Worm (Caenorhabditis elegans) whole organism, L4 larva: Measurements from ENCODE around the gene Y9C9A.13.
A peak's percentile ranks its signal among the peaks of the same experiment; 100 is the strongest.
"Not testable (repeated sequence)": the region's sequence is repeated elsewhere in the genome, so short reads cannot be mapped to it uniquely, and the experiment has no call there.

ENCODE experiments used
- D1046.2 ChIP-seq: fragments of 200-800 bp; sonication (Bioruptor generic); IDR thresholded peaks from 2 replicates; pipeline ENCODE4 v1.3.6; 2022; ENCODE audit warnings: missing genetic modification characterization, missing compliant biosample characterization
- F26F4.8 ChIP-seq: fragments of 200-800 bp; sonication (Bioruptor generic); conservative IDR thresholded peaks from 2 replicates; pipeline ENCODE4 v1.3.6; 2022; ENCODE audit warnings: missing genetic modification characterization, missing compliant biosample characterization
- T20F7.1 ChIP-seq: fragments of 200-800 bp; sonication (Bioruptor generic); optimal IDR thresholded peaks from 2 replicates; lab custom pipeline; 2018; ENCODE audit warnings: mild to moderate bottlenecking, missing genetic modification characterization, missing compliant biosample characterization
- T26A8.4 ChIP-seq: fragments of 200-800 bp; sonication (Bioruptor generic); IDR thresholded peaks from 2 replicates; pipeline ENCODE4 v1.3.6; 2022; ENCODE audit warnings: missing genetic modification characterization, missing compliant biosample characterization
- ama-1 ChIP-seq: fragments of 150-350 bp; optimal IDR thresholded peaks from 2 replicates; lab custom pipeline; 2014; ENCODE audit warnings: inconsistent platforms, mixed read lengths
- arid-1 ChIP-seq: fragments of 200-800 bp; sonication (Bioruptor generic); conservative IDR thresholded peaks from 2 replicates; pipeline ENCODE4 v1.3.6; 2022; ENCODE audit warnings: missing genetic modification reagents, missing genetic modification characterization, missing compliant biosample characterization
- ceh-62 ChIP-seq: sonication (generic microtip); optimal IDR thresholded peaks from 2 replicates; lab custom pipeline; 2017; ENCODE audit warnings: missing biosample characterization, missing genetic modification characterization
- daf-16 ChIP-seq, 3 experiments: sonication (generic microtip); optimal IDR thresholded peaks; 2 replicates each; lab custom pipeline; 2016 to 2017; ENCODE audit warnings: missing genetic modification characterization in 3 of 3, missing genetic modification reagents in 3 of 3, mild to moderate bottlenecking in 2 of 3, missing compliant biosample characterization in 2 of 3, missing biosample characterization in 1 of 3, moderate library complexity in 1 of 3
- fkh-10 ChIP-seq: fragments of 150-350 bp; optimal IDR thresholded peaks from 2 replicates; lab custom pipeline; 2014; ENCODE audit warnings: missing biosample characterization, missing genetic modification reagents, missing genetic modification characterization
- hlh-11 ChIP-seq: fragments of 200-800 bp; sonication (Bioruptor generic); optimal IDR thresholded peaks from 2 replicates; lab custom pipeline; 2018; ENCODE audit warnings: mild to moderate bottlenecking, missing genetic modification characterization, missing compliant biosample characterization
- lim-7 ChIP-seq: fragments of 200-800 bp; sonication (Bioruptor generic); IDR thresholded peaks from 2 replicates; pipeline ENCODE4 v1.3.6; 2022; ENCODE audit warnings: missing genetic modification characterization, missing compliant biosample characterization
- lin-13 ChIP-seq: fragments of 150-350 bp; optimal IDR thresholded peaks from 2 replicates; lab custom pipeline; 2014; ENCODE audit warnings: missing biosample characterization, missing genetic modification reagents, missing genetic modification characterization
- mep-1 ChIP-seq: fragments of 150-350 bp; sonication (generic microtip); optimal IDR thresholded peaks from 3 replicates; lab custom pipeline; 2014; ENCODE audit warnings: missing biosample characterization, missing genetic modification characterization
- mxl-2 ChIP-seq: fragments of 200-800 bp; sonication (Bioruptor generic); conservative IDR thresholded peaks from 2 replicates; pipeline ENCODE4 v1.3.6; 2022; ENCODE audit warnings: missing genetic modification reagents, missing genetic modification characterization, missing compliant biosample characterization
- nhr-25 ChIP-seq: sonication (generic microtip); optimal IDR thresholded peaks from 2 replicates; lab custom pipeline; 2017; ENCODE audit warnings: missing genetic modification characterization, mild to moderate bottlenecking, missing compliant biosample characterization, antibody characterized with exemption, moderate library complexity, borderline replicate concordance; ENCODE audit not compliant: insufficient read depth
- nhr-6 ChIP-seq: fragments of 150-350 bp; optimal IDR thresholded peaks from 2 replicates; lab custom pipeline; 2014; ENCODE audit warnings: missing biosample characterization, missing genetic modification characterization
- pha-4 ChIP-seq, 2 experiments: fragments of 150-350 bp in 1 of 2; fragments of 200-800 bp in 1 of 2; sonication (Bioruptor generic) in 1 of 2; IDR thresholded peaks in 1 of 2; optimal IDR thresholded peaks in 1 of 2; 2 replicates each; pipeline versions ENCODE4 v1.3.6 to Lab custom; 2014 to 2022; ENCODE audit warnings: missing genetic modification characterization in 2 of 2, missing genetic modification reagents in 2 of 2, missing biosample characterization in 1 of 2, missing compliant biosample characterization in 1 of 2
- set-16 ChIP-seq: fragments of 200-800 bp; sonication (Bioruptor generic); IDR thresholded peaks from 2 replicates; pipeline ENCODE4 v1.3.6; 2022; ENCODE audit warnings: missing genetic modification reagents, missing genetic modification characterization, missing compliant biosample characterization
- skn-1 ChIP-seq: fragments of 150-350 bp; optimal IDR thresholded peaks from 2 replicates; lab custom pipeline; 2014; ENCODE audit warnings: missing biosample characterization, missing genetic modification characterization
- snpc-1.2 ChIP-seq: fragments of 200-800 bp; sonication (Bioruptor generic); IDR thresholded peaks from 2 replicates; pipeline ENCODE4 v1.3.6; 2022; ENCODE audit warnings: missing genetic modification reagents, missing genetic modification characterization, missing compliant biosample characterization
- tra-1 ChIP-seq: fragments of 200-800 bp; sonication (Bioruptor generic); IDR thresholded peaks from 2 replicates; pipeline ENCODE4 v1.3.6; 2022; ENCODE audit warnings: missing genetic modification reagents, missing genetic modification characterization, missing compliant biosample characterization
- unc-62 ChIP-seq, 3 experiments: fragments of 150-350 bp in 1 of 3; sonication (generic microtip); optimal IDR thresholded peaks in 2 of 3; peaks in 1 of 3; 1 replicate in 1 of 3; 2 replicates in 2 of 3; lab custom pipeline; 2014 to 2017; ENCODE audit warnings: missing biosample characterization in 3 of 3, missing genetic modification characterization in 3 of 3, missing genetic modification reagents in 3 of 3, missing genotype in 1 of 3
- zfp-3 ChIP-seq: fragments of 200-800 bp; sonication (Bioruptor generic); conservative IDR thresholded peaks from 2 replicates; pipeline ENCODE4 v1.3.6; 2022; ENCODE audit warnings: missing genetic modification reagents, missing genetic modification characterization, missing compliant biosample characterization

Y9C9A.13 gene

DNA sequence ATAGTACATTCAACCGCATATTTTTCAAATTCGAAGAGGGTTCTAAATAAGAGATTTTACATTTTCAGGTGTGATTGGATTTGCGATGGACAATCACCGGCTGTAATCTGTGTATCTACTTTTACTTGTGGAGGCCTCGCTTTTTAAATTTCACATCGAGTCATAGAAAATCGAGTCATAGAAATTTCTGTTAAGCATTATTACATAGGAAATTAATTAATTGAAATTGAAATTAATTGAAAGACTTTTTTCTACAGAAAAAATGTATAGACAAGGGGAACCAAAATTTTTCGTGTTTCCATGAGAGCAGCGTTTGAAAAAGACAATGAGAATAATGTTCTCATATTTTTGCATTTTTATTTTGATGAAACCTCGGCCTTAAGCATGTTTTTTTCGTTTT is 14.4 kb upstream of the Y9C9A.13 start, which contains the start of gene clec-176 (continued):
- TF ChIP-seq tra-1 (GFP tag; lab: Robert Waterston, UW) (no peak), nhr-6 (no peak)
- TF ChIP-seq, all 104 proteins: peak for 0

DNA sequence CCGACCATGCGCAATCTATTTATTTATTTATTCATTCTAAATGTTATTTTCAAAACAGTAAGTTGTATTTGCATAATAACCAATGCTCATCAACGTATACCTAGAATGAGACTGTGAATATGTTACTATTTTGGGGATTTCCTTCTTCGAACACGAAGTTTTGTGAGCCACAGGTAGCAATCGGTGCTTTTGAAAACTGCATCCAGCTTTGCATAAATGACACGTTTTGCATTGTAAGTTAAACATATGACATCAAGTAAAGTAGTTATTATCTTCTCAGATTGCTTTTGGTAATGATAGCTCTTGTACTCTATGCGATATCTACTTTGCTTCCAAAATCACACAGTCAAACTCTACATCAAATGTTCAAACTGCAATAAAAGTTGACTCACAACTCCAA is 13.2 kb upstream of the Y9C9A.13 start, which contains the start of gene E03H12.4:
E03H12.4 (plus strand) TSS at position 120 of the 400 bp plus-strand sequence.
- TF ChIP-seq ceh-62 (tag; lab: Kevin White, UChicago) (no peak), unc-62 (GFP tag; optimal IDR thresholded peaks at IDR 0.05 in 1 of 2; lab: Kevin White, UChicago) (peak in 1 of 2 experiments; percentile 96), unc-62 (tag; optimal IDR thresholded peaks at IDR 0.05; lab: Kevin White, UChicago) (no peak)
- TF ChIP-seq, all 104 proteins: peak for 1

DNA sequence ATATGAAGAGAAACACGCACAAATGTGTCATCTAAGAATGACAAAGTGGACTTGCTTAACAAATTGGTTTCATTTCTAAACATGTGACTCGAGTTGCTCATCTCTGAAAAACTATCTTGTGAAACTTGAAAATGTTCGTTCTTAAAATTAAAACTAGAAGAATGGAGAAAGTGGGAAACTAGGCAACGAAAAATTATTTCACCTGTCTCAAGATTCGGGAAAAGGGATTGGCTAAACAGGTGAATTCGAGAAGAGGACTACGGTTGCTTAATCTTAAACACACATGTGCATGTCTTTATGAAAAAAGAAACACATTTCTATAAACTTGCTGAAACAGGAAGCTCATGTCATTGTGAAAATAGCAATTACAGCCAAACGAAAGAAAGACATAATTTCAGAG is 11.7 kb upstream of the Y9C9A.13 start, which contains the start of gene srz-24:
srz-24 (minus strand) TSS at position 101 of the 400 bp plus-strand sequence.
- TF ChIP-seq fkh-10 (GFP tag; lab: Kevin White, UChicago) (no peak), nhr-25 (no peak), lim-7 (GFP tag; lab: Robert Waterston, UW) (no peak), D1046.2 (GFP tag; lab: Robert Waterston, UW) (no peak), set-16 (GFP tag; lab: Robert Waterston, UW) (no peak), hlh-11 (tag; lab: Kevin White, UChicago) (no peak)

DNA sequence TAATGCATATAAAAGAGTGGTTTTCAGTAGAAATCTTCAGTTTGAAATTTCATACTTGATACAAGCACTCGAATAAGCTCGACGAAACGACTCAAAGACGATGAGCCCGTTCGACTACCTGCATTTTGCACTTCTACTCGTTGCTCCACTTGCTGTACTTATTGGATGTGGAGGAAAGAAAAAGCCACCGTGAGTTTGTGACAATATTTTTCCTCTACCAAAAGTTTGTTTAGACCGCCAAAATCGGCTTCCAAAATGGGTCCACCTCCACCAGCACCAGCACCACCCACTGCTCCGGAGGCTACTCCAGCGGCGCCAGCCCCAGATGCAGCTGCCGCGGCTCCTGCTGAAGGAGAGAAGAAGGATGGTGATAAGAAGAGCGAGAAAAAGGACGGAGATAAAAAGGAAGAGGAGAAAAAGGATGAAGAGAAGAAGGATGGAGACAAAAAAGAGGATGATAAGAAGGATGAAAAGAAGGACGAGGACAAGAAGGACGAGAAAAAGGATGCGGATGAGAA is 7.9 kb upstream of the Y9C9A.13 start, which contains the start of gene E03H12.5:
E03H12.5 (plus strand) TSS at position 51 of the 518 bp plus-strand sequence.
- TF ChIP-seq mxl-2, result 0 out of 2 replicates have a peak, but pooled peaks have one; percentile 8
- peak; percentile 91; the same call in 1 of the 2 replicates for TF ChIP-seq set-16 (GFP tag; lab: Robert Waterston, UW)
- TF ChIP-seq T20F7.1 (GFP tag; lab: Kevin White, UChicago), result no peak
- TF ChIP-seq, all 104 proteins: peak for 2

DNA sequence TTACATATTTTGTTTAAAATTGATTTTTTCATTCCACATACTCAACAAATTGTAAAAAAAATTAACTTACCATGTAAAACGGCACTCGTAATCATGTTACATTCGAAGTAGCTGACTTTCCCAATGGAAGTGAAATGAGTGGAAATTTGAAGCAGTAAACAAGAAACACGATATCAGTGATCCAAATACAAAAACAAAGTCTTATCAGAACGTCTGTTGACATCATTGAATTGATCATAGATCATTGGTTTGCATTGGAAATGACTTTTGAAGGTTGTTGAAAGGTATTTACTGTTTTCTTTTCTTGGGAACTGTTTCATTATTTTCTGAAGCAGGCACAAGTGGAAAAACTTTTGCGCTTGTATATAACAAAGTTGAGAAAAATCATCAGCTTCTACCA is 6.7 kb upstream of the Y9C9A.13 start, which contains the start of gene Y9C9A.16:
Y9C9A.16 (minus strand) TSS at position 131 of the 400 bp plus-strand sequence.
- no peak for TF ChIP-seq lin-13 (GFP tag; lab: Kevin White, UChicago)
- no peak for TF ChIP-seq daf-16 (GFP tag; optimal IDR thresholded peaks at IDR 0.05; lab: Kevin White, UChicago)
- TF ChIP-seq daf-16 (tag; optimal IDR thresholded peaks at IDR 0.05; lab: Kevin White, UChicago), result peak; percentile 100
- peak in 1 of 2 experiments; percentile 57 for TF ChIP-seq unc-62 (GFP tag; optimal IDR thresholded peaks at IDR 0.05 in 1 of 2; lab: Kevin White, UChicago)
- no peak for TF ChIP-seq unc-62 (tag; optimal IDR thresholded peaks at IDR 0.05; lab: Kevin White, UChicago)

DNA sequence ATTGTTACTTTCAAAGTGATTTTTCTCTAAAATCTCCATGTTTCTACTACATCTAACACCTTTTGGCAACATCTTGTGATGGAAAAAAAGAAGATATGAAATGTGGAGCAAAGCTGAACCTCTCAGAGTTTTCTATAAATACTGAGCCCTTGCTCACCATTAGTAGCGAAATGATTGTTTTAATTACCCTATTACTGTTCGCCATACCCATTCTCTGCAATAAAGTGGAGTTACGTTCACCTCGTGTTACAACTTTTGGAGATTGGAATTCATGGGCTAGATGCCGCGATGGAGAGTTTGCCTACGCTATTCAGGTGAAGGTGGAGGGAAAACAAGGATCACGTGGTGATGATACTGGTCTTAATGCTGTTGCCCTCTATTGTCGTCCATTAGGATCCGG is 5.5 kb downstream of the Y9C9A.13 start, which contains the start of gene txt-3:
txt-3 (plus strand) TSS at position 125 of the 400 bp plus-strand sequence.
- TF ChIP-seq ama-1 (no peak), unc-62 (GFP tag; optimal IDR thresholded peaks at IDR 0.05 in 1 of 2; lab: Kevin White, UChicago) (peak in 1 of 2 experiments; percentile 99), unc-62 (tag; optimal IDR thresholded peaks at IDR 0.05; lab: Kevin White, UChicago) (no peak)

DNA sequence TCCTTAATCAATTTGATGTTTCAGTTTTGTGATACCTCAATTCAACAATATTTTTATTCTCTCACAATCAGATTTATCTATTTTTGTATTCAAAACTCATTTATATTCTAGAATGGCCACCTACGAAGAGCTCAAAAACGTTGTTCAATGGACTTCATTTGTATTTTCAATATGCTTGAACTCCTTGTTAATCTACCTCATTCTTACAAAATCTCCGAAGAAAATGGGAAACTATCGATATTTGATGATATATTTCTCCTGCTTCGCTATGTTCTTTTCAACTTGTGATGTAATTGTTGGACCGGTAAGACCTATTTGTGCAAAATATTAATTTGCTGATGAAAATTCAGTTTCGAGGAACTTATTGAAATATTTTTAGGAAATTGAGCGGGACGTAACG is 8.7 kb downstream of the Y9C9A.13 start, which contains the start of gene str-164:
str-164 (plus strand) TSS at position 113 of the 400 bp plus-strand sequence.
- no peak for TF ChIP-seq mep-1
- peak in 1 of 2 experiments; percentile 53 for TF ChIP-seq unc-62 (GFP tag; optimal IDR thresholded peaks at IDR 0.05 in 1 of 2; lab: Kevin White, UChicago)
- TF ChIP-seq unc-62 (tag; optimal IDR thresholded peaks at IDR 0.05; lab: Kevin White, UChicago), result no peak

DNA sequence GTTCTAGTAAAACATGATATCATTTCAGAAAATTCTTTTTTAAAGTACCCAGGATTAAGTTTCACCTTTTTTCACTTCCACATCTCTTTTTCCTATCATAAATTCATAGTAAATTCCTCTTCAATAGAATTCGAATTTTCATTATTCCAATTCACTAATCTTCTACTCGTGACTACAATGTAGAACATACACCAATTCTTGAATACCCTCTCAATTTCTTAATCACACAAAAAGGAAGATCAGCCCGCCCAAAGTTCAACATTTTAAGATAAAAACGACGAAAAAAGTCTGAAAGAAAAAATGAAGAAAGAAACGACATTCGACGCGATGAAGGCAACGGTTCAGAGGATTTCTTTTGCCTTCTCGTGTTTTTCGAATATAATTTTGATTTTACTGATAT is 15.4 kb downstream of the Y9C9A.13 start, which contains the start of gene str-163:
str-163 (plus strand) TSS at position 301 of the 400 bp plus-strand sequence.
- TF ChIP-seq skn-1 (tag; lab: Kevin White, UChicago) (no peak), T26A8.4 (GFP tag; lab: Robert Waterston, UW) (no peak)

DNA sequence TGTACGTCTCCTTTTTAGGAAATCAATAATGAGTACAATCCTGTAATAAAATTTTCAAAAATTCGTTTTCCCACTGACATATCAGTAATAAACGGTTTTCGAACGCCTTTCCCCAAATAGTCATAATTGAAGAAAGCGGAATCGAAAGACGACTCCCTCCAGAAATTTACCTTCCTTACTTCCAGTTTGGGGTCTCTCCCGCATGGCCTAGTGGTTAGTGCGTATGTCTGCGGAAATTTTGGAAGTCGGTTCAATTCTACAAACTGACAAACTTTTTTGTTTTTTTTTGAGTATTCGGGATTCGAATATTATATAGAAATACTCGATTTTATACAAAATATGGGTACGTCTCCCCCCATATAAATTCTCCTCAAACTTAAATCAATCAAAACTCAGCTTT is 19.6 kb downstream of the Y9C9A.13 start:
- TF ChIP-seq snpc-1.2, result peak; percentile 96
- peak; percentile 52; the same call in 1 of the 2 replicates for TF ChIP-seq zfp-3 (GFP tag; lab: Robert Waterston, UW)
- TF ChIP-seq pha-4 (GFP tag; IDR thresholded peaks at IDR 0.05; lab: Robert Waterston, UW), result peak; percentile 88; the same call in 1 of the 2 replicates
- TF ChIP-seq pha-4 (tag; optimal IDR thresholded peaks at IDR 0.05; lab: Kevin White, UChicago), result not testable (repeated sequence)
- peak; percentile 89 for TF ChIP-seq F26F4.8
- peak; percentile 82 for TF ChIP-seq arid-1 (GFP tag; lab: Robert Waterston, UW)
